Fruit fly (Drosophila melanogaster) whole organism, embryonic: ENCODE results near the gene CG6325.
A peak's percentile ranks its signal among the peaks of the same experiment; 100 is the strongest.

Experiments
- Atf-2 ChIP-seq: fragments of 200-800 bp; sonication (Bioruptor generic); optimal IDR thresholded peaks from 2 replicates; lab custom pipeline; 2016; ENCODE audit warnings: missing biosample characterization, missing genetic modification characterization
- Bteb2 ChIP-seq: fragments of 200-800 bp; sonication (Bioruptor generic); optimal IDR thresholded peaks from 2 replicates; lab custom pipeline; 2016; ENCODE audit warnings: missing biosample characterization, missing genetic modification characterization
- CG10209 ChIP-seq: fragments of 200-800 bp; sonication (Bioruptor generic); optimal IDR thresholded peaks from 3 replicates; lab custom pipeline; 2017; ENCODE audit warnings: missing biosample characterization, mild to moderate bottlenecking, missing genetic modification characterization, missing genetic modification reagents
- CG10267 ChIP-seq: fragments of 200-800 bp; sonication (Bioruptor generic); optimal IDR thresholded peaks from 2 replicates; lab custom pipeline; 2018; ENCODE audit warnings: missing biosample characterization, mild to moderate bottlenecking, missing genetic modification characterization, moderate library complexity
- CG10543 ChIP-seq: fragments of 200-800 bp; sonication (Bioruptor generic); optimal IDR thresholded peaks from 3 replicates; lab custom pipeline; 2017; ENCODE audit warnings: missing biosample characterization, mild to moderate bottlenecking, missing genetic modification characterization, moderate library complexity
- CG12104 ChIP-seq: fragments of 200-800 bp; sonication (Bioruptor generic); optimal IDR thresholded peaks from 3 replicates; lab custom pipeline; 2016; ENCODE audit warnings: missing biosample characterization, missing genetic modification characterization
- CG12236 ChIP-seq: fragments of 200-800 bp; sonication (Bioruptor generic); optimal IDR thresholded peaks from 2 replicates; lab custom pipeline; 2016; ENCODE audit warnings: missing biosample characterization, missing genetic modification characterization
- CG1233 ChIP-seq: fragments of 200-800 bp; sonication (Bioruptor generic); optimal IDR thresholded peaks from 4 replicates; lab custom pipeline; 2018; ENCODE audit warnings: missing biosample characterization, mild to moderate bottlenecking, missing genetic modification characterization
- CG15269 ChIP-seq: fragments of 200-800 bp; sonication (Bioruptor generic); optimal IDR thresholded peaks from 2 replicates; lab custom pipeline; 2018; ENCODE audit warnings: missing biosample characterization, mild to moderate bottlenecking, missing genetic modification characterization, moderate library complexity
- CG1602 ChIP-seq: fragments of 200-800 bp; sonication (Bioruptor generic); optimal IDR thresholded peaks from 3 replicates; lab custom pipeline; 2016; ENCODE audit warnings: missing biosample characterization, missing genetic modification characterization
- CG17328 ChIP-seq: fragments of 200-800 bp; sonication (Bioruptor generic); IDR thresholded peaks from 2 replicates; pipeline ENCODE4 v1.3.6; 2022; ENCODE audit warnings: missing biosample characterization, missing genetic modification characterization
- CG1832 ChIP-seq: fragments of 200-800 bp; sonication (Bioruptor generic); optimal IDR thresholded peaks from 2 replicates; lab custom pipeline; 2017; ENCODE audit warnings: missing biosample characterization, mild to moderate bottlenecking, missing genetic modification characterization, inconsistent platforms
- CG18599 ChIP-seq: fragments of 200-800 bp; sonication (Bioruptor generic); optimal IDR thresholded peaks from 3 replicates; lab custom pipeline; 2017; ENCODE audit warnings: missing biosample characterization, missing genetic modification characterization, mild to moderate bottlenecking, moderate library complexity, missing genetic modification reagents
- CG31388 ChIP-seq: fragments of 200-800 bp; sonication (Bioruptor generic); optimal IDR thresholded peaks from 2 replicates; lab custom pipeline; 2016; ENCODE audit warnings: missing biosample characterization, missing genetic modification characterization
- CG3281 ChIP-seq: fragments of 200-800 bp; sonication (Bioruptor generic); optimal IDR thresholded peaks from 3 replicates; lab custom pipeline; 2017; ENCODE audit warnings: missing biosample characterization, mild to moderate bottlenecking, missing genetic modification characterization
- CG33557 ChIP-seq: fragments of 200-800 bp; sonication (Bioruptor generic); optimal IDR thresholded peaks from 2 replicates; lab custom pipeline; 2019; ENCODE audit warnings: missing biosample characterization, mild to moderate bottlenecking, missing genetic modification characterization, moderate library complexity
- CG3847 ChIP-seq: fragments of 200-800 bp; sonication (Bioruptor generic); IDR thresholded peaks from 2 replicates; pipeline ENCODE4 v1.3.6; 2022; ENCODE audit warnings: missing biosample characterization, missing genetic modification characterization
- CG4617 ChIP-seq: fragments of 200-800 bp; sonication (Bioruptor generic); optimal IDR thresholded peaks from 3 replicates; lab custom pipeline; 2016; ENCODE audit warnings: missing biosample characterization, missing genetic modification characterization, borderline replicate concordance
- CG4707 ChIP-seq: fragments of 200-800 bp; sonication (Bioruptor generic); optimal IDR thresholded peaks from 2 replicates; lab custom pipeline; 2018; ENCODE audit warnings: missing biosample characterization, mild to moderate bottlenecking, missing genetic modification characterization, moderate library complexity
- CG4854 ChIP-seq: fragments of 200-800 bp; sonication (Bioruptor generic); optimal IDR thresholded peaks from 2 replicates; lab custom pipeline; 2016; ENCODE audit warnings: missing biosample characterization, missing genetic modification characterization, inconsistent platforms
- CG6854 ChIP-seq: fragments of 200-800 bp; sonication (Bioruptor generic); optimal IDR thresholded peaks from 3 replicates; lab custom pipeline; 2017; ENCODE audit warnings: missing biosample characterization, mild to moderate bottlenecking, missing genetic modification characterization
- CG7271 ChIP-seq: fragments of 200-800 bp; sonication (Bioruptor generic); optimal IDR thresholded peaks from 2 replicates; lab custom pipeline; 2018; ENCODE audit warnings: missing biosample characterization, mild to moderate bottlenecking, missing genetic modification characterization, moderate library complexity
- CG7963 ChIP-seq: fragments of 200-800 bp; sonication (Bioruptor generic); IDR thresholded peaks from 3 replicates; pipeline ENCODE4 v1.3.6; 2022; ENCODE audit warnings: missing biosample characterization, missing genetic modification characterization; ENCODE audit not compliant: partially characterized antibody
- CG7987 ChIP-seq: fragments of 200-800 bp; sonication (Bioruptor generic); optimal IDR thresholded peaks from 2 replicates; lab custom pipeline; 2018; ENCODE audit warnings: missing biosample characterization, mild to moderate bottlenecking, missing genetic modification characterization, moderate library complexity
- CG8944 ChIP-seq: fragments of 200-800 bp; sonication (Bioruptor generic); optimal IDR thresholded peaks from 3 replicates; lab custom pipeline; 2016; ENCODE audit warnings: missing biosample characterization, missing genetic modification characterization
- E2f2 ChIP-seq: fragments of 200-800 bp; sonication (Bioruptor generic); IDR thresholded peaks from 2 replicates; pipeline ENCODE4 v1.3.6; 2022; ENCODE audit warnings: missing biosample characterization, missing genetic modification characterization
- Fer1 ChIP-seq: fragments of 200-800 bp; sonication (Bioruptor generic); optimal IDR thresholded peaks from 2 replicates; lab custom pipeline; 2017; ENCODE audit warnings: missing biosample characterization, mild to moderate bottlenecking, missing genetic modification characterization
- Lhr ChIP-seq: fragments of 200-800 bp; sonication (Bioruptor generic); optimal IDR thresholded peaks from 3 replicates; lab custom pipeline; 2017; ENCODE audit warnings: mild to moderate bottlenecking, missing biosample characterization, missing genetic modification reagents, missing genetic modification characterization
- MBD-R2 ChIP-seq: fragments of 200-800 bp; sonication (Bioruptor generic); IDR thresholded peaks from 2 replicates; pipeline ENCODE4 v1.3.6; 2022; ENCODE audit warnings: missing biosample characterization, missing genetic modification characterization
- Mad ChIP-seq: fragments of 200-800 bp; sonication (Bioruptor generic); optimal IDR thresholded peaks from 2 replicates; lab custom pipeline; 2016; ENCODE audit warnings: missing biosample characterization, missing genetic modification characterization
- Nf-YC ChIP-seq: fragments of 200-800 bp; optimal IDR thresholded peaks from 3 replicates; lab custom pipeline; 2019; ENCODE audit warnings: missing biosample characterization, mild to moderate bottlenecking, missing genetic modification characterization, moderate library complexity
- Ptx1 ChIP-seq: fragments of 200-800 bp; sonication (Bioruptor generic); IDR thresholded peaks from 2 replicates; pipeline ENCODE4 v1.3.6; 2022; ENCODE audit warnings: missing biosample characterization, missing genetic modification characterization
- Side ChIP-seq: fragments of 200-800 bp; sonication (Bioruptor generic); optimal IDR thresholded peaks from 2 replicates; lab custom pipeline; 2016; ENCODE audit warnings: missing biosample characterization, missing genetic modification characterization
- Tbp ChIP-seq: fragments of >200 bp; optimal IDR thresholded peaks from 2 replicates; lab custom pipeline; 2018; ENCODE audit warnings: missing biosample characterization, missing genetic modification characterization
- Xrp1 ChIP-seq: fragments of 200-800 bp; sonication (Bioruptor generic); IDR thresholded peaks from 2 replicates; pipeline ENCODE4 v1.3.6; 2022; ENCODE audit warnings: missing biosample characterization, missing genetic modification characterization
- ara ChIP-seq: fragments of 200-800 bp; sonication (Bioruptor generic); IDR thresholded peaks from 2 replicates; pipeline ENCODE4 v1.3.6; 2022; ENCODE audit warnings: missing biosample characterization, missing genetic modification characterization
- btn ChIP-seq: fragments of 200-800 bp; sonication (Bioruptor generic); optimal IDR thresholded peaks from 2 replicates; lab custom pipeline; 2016; ENCODE audit warnings: missing biosample characterization, missing genetic modification characterization
- caup ChIP-seq: fragments of 200-800 bp; sonication (Bioruptor generic); optimal IDR thresholded peaks from 3 replicates; lab custom pipeline; 2017; ENCODE audit warnings: missing biosample characterization, mild to moderate bottlenecking, missing genetic modification characterization, moderate library complexity; ENCODE audit not compliant: severe bottlenecking
- chinmo ChIP-seq: fragments of 200-800 bp; sonication (Bioruptor generic); IDR thresholded peaks from 4 replicates; pipeline ENCODE4 v1.3.6; 2022; ENCODE audit warnings: missing biosample characterization, missing genetic modification characterization; ENCODE audit not compliant: partially characterized antibody
- chm ChIP-seq: fragments of 200-800 bp; sonication (Bioruptor generic); IDR thresholded peaks from 2 replicates; pipeline ENCODE4 v1.3.6; 2022; ENCODE audit warnings: missing biosample characterization, missing genetic modification characterization
- ci ChIP-seq: fragments of 200-800 bp; sonication (Bioruptor generic); IDR thresholded peaks from 3 replicates; pipeline ENCODE4 v1.3.6; 2022; ENCODE audit warnings: missing biosample characterization, missing genetic modification characterization
- cwo ChIP-seq: fragments of 200-800 bp; sonication (Bioruptor generic); optimal IDR thresholded peaks from 3 replicates; lab custom pipeline; 2017; ENCODE audit warnings: missing biosample characterization, missing genetic modification characterization, mild to moderate bottlenecking, moderate library complexity, missing genetic modification reagents
- gsb ChIP-seq: fragments of 200-800 bp; sonication (Bioruptor generic); IDR thresholded peaks from 2 replicates; pipeline ENCODE4 v1.3.6; 2022; ENCODE audit warnings: missing biosample characterization, missing genetic modification characterization
- gt ChIP-seq: fragments of 200-800 bp; sonication (Bioruptor generic); IDR thresholded peaks from 2 replicates; pipeline ENCODE4 v1.3.6; 2022; ENCODE audit warnings: missing biosample characterization, missing genetic modification characterization
- hb ChIP-seq: fragments of 200-800 bp; sonication (Bioruptor generic); IDR thresholded peaks from 3 replicates; pipeline ENCODE4 v1.3.6; 2022; ENCODE audit warnings: missing biosample characterization, missing genetic modification characterization; ENCODE audit not compliant: partially characterized antibody
- mirr ChIP-seq: fragments of 200-800 bp; sonication (Bioruptor generic); optimal IDR thresholded peaks from 3 replicates; lab custom pipeline; 2018; ENCODE audit warnings: missing biosample characterization, mild to moderate bottlenecking, missing genetic modification characterization
- nmo ChIP-seq: fragments of 200-800 bp; sonication (Bioruptor generic); optimal IDR thresholded peaks from 2 replicates; lab custom pipeline; 2018; ENCODE audit warnings: missing biosample characterization, mild to moderate bottlenecking, missing genetic modification characterization, moderate library complexity
- oc ChIP-seq: fragments of 200-800 bp; sonication (Bioruptor generic); optimal IDR thresholded peaks from 2 replicates; lab custom pipeline; 2018; ENCODE audit warnings: missing biosample characterization, mild to moderate bottlenecking, missing genetic modification characterization, moderate library complexity
- org-1 ChIP-seq: fragments of 200-800 bp; sonication (Bioruptor generic); optimal IDR thresholded peaks from 2 replicates; lab custom pipeline; 2017; ENCODE audit warnings: missing biosample characterization, missing genetic modification characterization
- sob ChIP-seq: fragments of 200-800 bp; sonication (Bioruptor generic); IDR thresholded peaks from 2 replicates; pipeline ENCODE4 v1.3.6; 2022; ENCODE audit warnings: missing biosample characterization, missing genetic modification characterization
- usp ChIP-seq: fragments of >200 bp; optimal IDR thresholded peaks from 2 replicates; lab custom pipeline; 2017; ENCODE audit warnings: missing biosample characterization, missing genetic modification characterization

The CG6325 gene

DNA sequence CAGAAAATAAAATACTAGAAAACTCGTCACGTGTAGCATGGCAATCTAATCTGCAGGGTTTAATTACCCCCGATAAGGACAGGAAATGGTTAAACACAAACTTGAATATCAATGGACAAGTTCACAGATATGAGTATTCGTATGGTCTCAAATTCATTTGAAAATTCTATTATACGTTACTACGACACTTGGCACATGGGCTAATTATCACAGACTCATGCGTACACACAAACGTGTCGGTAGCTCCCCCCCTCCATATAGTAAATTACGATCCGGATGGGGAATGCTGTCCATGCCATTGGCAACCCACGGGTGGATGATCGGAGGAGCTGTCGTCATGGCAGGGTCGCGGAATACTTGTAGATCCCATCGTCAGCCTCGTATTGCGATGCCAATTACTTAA, 12.7 kb downstream of the CG6325 start (continued):
- TF ChIP-seq ci (GFP tag; lab: Robert Waterston, UW) (0 out of 3 replicates have a peak, but pooled peaks have one; percentile 33), CG8944 (no peak), Xrp1 (GFP tag; lab: Robert Waterston, UW) (no peak), CG1832 (GFP tag; lab: Kevin White, UChicago) (no peak), ara (no peak), cwo (peak; percentile 100), CG4707 (GFP tag; lab: Kevin White, UChicago) (no peak), CG3847 (GFP tag; lab: Robert Waterston, UW) (no peak), CG7987 (GFP tag; lab: Kevin White, UChicago) (peak; percentile 18), caup (no peak), CG1602 (GFP tag; lab: Kevin White, UChicago) (no peak), Side (no peak), CG12104 (GFP tag; lab: Kevin White, UChicago) (no peak), chm (GFP tag; lab: Robert Waterston, UW) (no peak), gt (GFP tag; lab: Robert Waterston, UW) (no peak), Fer1 (GFP tag; lab: Kevin White, UChicago) (no peak), chinmo (GFP tag; lab: Robert Waterston, UW) (no peak), CG31388 (GFP tag; lab: Kevin White, UChicago) (no peak), gsb (GFP tag; lab: Robert Waterston, UW) (no peak), CG10209 (GFP tag; lab: Kevin White, UChicago) (no peak), btn (GFP tag; lab: Kevin White, UChicago) (no peak), CG4854 (GFP tag; lab: Kevin White, UChicago) (no peak), Mad (GFP tag; lab: Kevin White, UChicago) (no peak), CG15269 (tag; lab: Kevin White, UChicago) (no peak), Ptx1 (no peak), CG17328 (GFP tag; lab: Robert Waterston, UW) (no peak), org-1 (GFP tag; lab: Kevin White, UChicago) (no peak), Lhr (GFP tag; lab: Kevin White, UChicago) (no peak), hb (GFP tag; lab: Robert Waterston, UW) (no peak), CG10543 (peak; percentile 41), CG12236 (GFP tag; lab: Kevin White, UChicago) (no peak), Atf-2 (GFP tag; lab: Kevin White, UChicago) (no peak), CG7271 (tag; lab: Kevin White, UChicago) (no peak), CG33557 (GFP tag; lab: Kevin White, UChicago) (no peak), CG7963 (GFP tag; lab: Robert Waterston, UW) (no peak), MBD-R2 (GFP tag; lab: Robert Waterston, UW) (no peak), E2f2 (no peak), CG3281 (no peak), CG10267 (tag; lab: Kevin White, UChicago) (no peak), CG4617 (GFP tag; lab: Kevin White, UChicago) (no peak), Nf-YC (tag; lab: Kevin White, UChicago) (no peak), Bteb2 (GFP tag; lab: Kevin White, UChicago) (no peak), usp (GFP tag; lab: Kevin White, UChicago) (no peak), sob (GFP tag; lab: Robert Waterston, UW) (0 out of 2 replicates have a peak, but pooled peaks have one; percentile 11), nmo (GFP tag; lab: Kevin White, UChicago) (no peak), oc (tag; lab: Kevin White, UChicago) (no peak), CG18599 (GFP tag; lab: Kevin White, UChicago) (peak; percentile 8), CG1233 (GFP tag; lab: Kevin White, UChicago) (no peak), CG6854 (GFP tag; lab: Kevin White, UChicago) (no peak), mirr (GFP tag; lab: Kevin White, UChicago) (peak; percentile 93), Tbp (GFP tag; lab: Kevin White, UChicago) (no peak)
